Worm (Caenorhabditis elegans): Measurements from ENCODE around the gene nas-23.
A peak's percentile ranks its signal among the peaks of the same experiment; 100 is the strongest.

Gene nas-23

ce11 chrII:7531478-7531877 is 38.0 kb upstream of the nas-23 start:
- TF ChIP-seq hlh-30 (tag; optimal IDR thresholded peaks at IDR 0.05; ENCODE audit: insufficient read depth) (peak; percentile 27), hlh-11 (tag; optimal IDR thresholded peaks at IDR 0.05) (peak; percentile 8), nhr-10 (tag; optimal IDR thresholded peaks at IDR 0.05) (no peak), madf-9 (GFP tag; conservative IDR thresholded peaks at IDR 0.05) (no peak), lin-1 (GFP tag; IDR thresholded peaks at IDR 0.05) (no peak), nhr-48 (tag; optimal IDR thresholded peaks at IDR 0.05) (no peak), nhr-41 (GFP tag; IDR thresholded peaks at IDR 0.05) (no peak), nhr-102 (tag; optimal IDR thresholded peaks at IDR 0.05) (no peak)

DNA sequence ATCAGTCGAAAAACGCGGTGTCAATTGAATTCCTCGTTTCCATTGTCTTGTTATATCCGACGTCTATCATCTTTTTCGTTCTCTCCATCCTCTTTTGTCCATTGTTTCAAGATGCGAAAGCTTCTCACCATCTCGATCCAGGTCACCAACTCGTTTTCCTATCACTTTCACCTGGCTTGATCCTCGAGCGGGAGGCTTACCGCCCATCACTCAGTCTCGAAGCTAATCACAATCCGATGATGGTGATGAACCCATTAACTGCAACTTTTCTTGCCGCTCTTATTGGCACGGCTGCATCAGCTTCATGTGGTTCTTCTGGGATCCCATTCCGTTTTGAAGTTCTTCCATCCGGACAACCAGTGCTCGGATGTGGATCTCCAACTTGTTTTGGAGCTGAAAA is 37.4 kb upstream of the nas-23 start, which contains the start of gene wrt-1:
Gene wrt-1 (plus strand): TSS at position 53 of the 400 bp plus-strand sequence.
- TF ChIP-seq hif-1 (tag; optimal IDR thresholded peaks at IDR 0.05) (no peak), gei-8 (GFP tag; optimal IDR thresholded peaks at IDR 0.05) (no peak), zfp-3 (GFP tag; conservative IDR thresholded peaks at IDR 0.05) (peak; percentile 58; the same call in 1 of the 2 replicates), arid-1 (GFP tag; conservative IDR thresholded peaks at IDR 0.05) (no peak), set-16 (GFP tag; IDR thresholded peaks at IDR 0.05) (peak; percentile 22; the same call in 1 of the 2 replicates), jun-1 (tag; optimal IDR thresholded peaks at IDR 0.05) (no peak), F10B5.3 (tag; optimal IDR thresholded peaks at IDR 0.05) (no peak), daf-16 (GFP tag; optimal IDR thresholded peaks at IDR 0.05) (no peak), daf-16 (tag; optimal IDR thresholded peaks at IDR 0.05) (no peak), saeg-2 (GFP tag; IDR thresholded peaks at IDR 0.05) (no peak), mxl-3 (GFP tag; optimal IDR thresholded peaks at IDR 0.05) (peak; percentile 0), D1046.2 (GFP tag; IDR thresholded peaks at IDR 0.05) (no peak), mxl-2 (GFP tag; conservative IDR thresholded peaks at IDR 0.05) (0 out of 2 replicates have a peak, but pooled peaks have one; percentile 26), dve-1 (tag; optimal IDR thresholded peaks at IDR 0.05; ENCODE audit: insufficient read depth) (no peak), nhr-77 (tag; optimal IDR thresholded peaks at IDR 0.05) (no peak), ama-1 (optimal IDR thresholded peaks at IDR 0.05) (no peak), snpc-1.2 (GFP tag; IDR thresholded peaks at IDR 0.05) (no peak), zip-2 (tag; optimal IDR thresholded peaks at IDR 0.05) (no peak), hlh-11 (tag; optimal IDR thresholded peaks at IDR 0.05) (peak; percentile 41), egl-43 (GFP tag; IDR thresholded peaks at IDR 0.05) (peak; percentile 46; the same call in 1 of the 2 replicates), hlh-30 (tag; optimal IDR thresholded peaks at IDR 0.05; ENCODE audit: insufficient read depth) (no peak), nhr-6 (tag; optimal IDR thresholded peaks at IDR 0.05) (no peak)

DNA sequence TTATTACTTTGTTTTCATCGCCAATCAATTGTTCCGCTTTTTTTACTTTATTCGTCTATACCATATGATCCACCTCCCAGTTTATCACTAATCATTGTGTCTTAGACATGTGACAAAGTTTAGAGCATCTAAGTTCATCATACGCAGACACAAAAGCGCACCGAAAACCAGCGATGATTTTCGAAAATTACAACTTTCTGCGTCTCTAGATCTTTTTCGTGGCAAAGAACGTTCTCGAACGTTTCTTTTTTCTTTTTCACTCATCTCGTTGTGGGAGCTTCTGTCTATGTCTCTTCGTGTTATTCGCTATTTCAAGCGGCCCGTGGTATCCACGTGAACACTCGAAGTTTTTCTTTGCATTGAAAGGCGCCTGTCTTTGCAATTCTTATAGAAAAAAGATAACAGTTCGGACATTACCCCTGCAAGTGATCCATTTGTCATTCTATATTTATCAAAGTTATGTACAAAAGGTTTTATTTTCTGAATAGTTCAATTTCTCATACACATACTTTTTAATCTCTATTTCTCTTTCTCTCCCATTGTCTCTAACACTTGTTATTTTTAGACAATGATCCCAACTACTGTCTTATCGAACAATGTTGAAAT is 35.7 kb upstream of the nas-23 start, which contains the start of gene ZK1290.5:
Gene ZK1290.5 (plus strand): TSS at position 566 of the 606 bp plus-strand sequence.
- TF ChIP-seq F37D6.2 (tag; optimal IDR thresholded peaks at IDR 0.05), result no peak
- no peak for TF ChIP-seq lin-39 (tag; optimal IDR thresholded peaks at IDR 0.05)
- TF ChIP-seq F44E2.7 (GFP tag; IDR thresholded peaks at IDR 0.05), result no peak
- no peak for TF ChIP-seq nhr-111 (GFP tag; optimal IDR thresholded peaks at IDR 0.05)
- no peak for TF ChIP-seq F26F4.8 (GFP tag; conservative IDR thresholded peaks at IDR 0.05)
- TF ChIP-seq daf-12 (tag; optimal IDR thresholded peaks at IDR 0.05), result no peak
- TF ChIP-seq hif-1 (tag; optimal IDR thresholded peaks at IDR 0.05), result peak in 1 of 2 experiments; percentile 69
- peak; percentile 36 to 89 for TF ChIP-seq lsy-2 (tag; optimal IDR thresholded peaks at IDR 0.05)
- no peak for TF ChIP-seq lir-3 (tag; optimal IDR thresholded peaks at IDR 0.05)
- no peak for TF ChIP-seq ceh-44 (GFP tag; IDR thresholded peaks at IDR 0.05)
- TF ChIP-seq ztf-11 (tag; optimal IDR thresholded peaks at IDR 0.05), result no peak
- TF ChIP-seq ceh-20 (GFP tag; IDR thresholded peaks at IDR 0.05), result peak; percentile 90
- TF ChIP-seq ceh-28 (tag; optimal IDR thresholded peaks at IDR 0.05), result no peak
- TF ChIP-seq arid-1 (GFP tag; conservative IDR thresholded peaks at IDR 0.05), result no peak
- peak; percentile 84 for TF ChIP-seq T20F7.1 (GFP tag; optimal IDR thresholded peaks at IDR 0.05)
- no peak for TF ChIP-seq snpc-1.2 (GFP tag; IDR thresholded peaks at IDR 0.05)
- peak; percentile 91 for TF ChIP-seq php-3 (GFP tag; IDR thresholded peaks at IDR 0.05)
- peak; percentile 83 for TF ChIP-seq nhr-10 (tag; optimal IDR thresholded peaks at IDR 0.05)
- TF ChIP-seq dpl-1 (GFP tag; optimal IDR thresholded peaks at IDR 0.05), result peak; percentile 50
- TF ChIP-seq nhr-11 (tag; optimal IDR thresholded peaks at IDR 0.05), result peak; percentile 89
- TF ChIP-seq F49E8.2 (tag; optimal IDR thresholded peaks at IDR 0.05; ENCODE audit: borderline replicate concordance), result no peak
- peak; percentile 52 for TF ChIP-seq mxl-3 (GFP tag; optimal IDR thresholded peaks at IDR 0.05)
- no peak for TF ChIP-seq fkh-10 (GFP tag; optimal IDR thresholded peaks at IDR 0.05)
- TF ChIP-seq mdt-29 (GFP tag; IDR thresholded peaks at IDR 0.05), result peak; percentile 96
- TF ChIP-seq mdl-1 (tag; optimal IDR thresholded peaks at IDR 0.05), result peak; percentile 43 to 95
